Fruit fly (Drosophila melanogaster): ENCODE results near the gene CG42780.

CG42780 gene

dm6 chrX:7334801-7335176, 2.8 kb upstream of the CG42780 start (continued):
- peak; percentile 73 for TF ChIP-seq lmd (GFP tag; IDR thresholded peaks at IDR 0.05)
- no peak for TF ChIP-seq CG14965 (GFP tag; optimal IDR thresholded peaks at IDR 0.05; ENCODE audit: borderline replicate concordance)
- peak; percentile 87 for TF ChIP-seq CG32532 (GFP tag; IDR thresholded peaks at IDR 0.05)
- TF ChIP-seq Hey (tag; optimal IDR thresholded peaks at IDR 0.05), result no peak
- TF ChIP-seq ase (GFP tag; IDR thresholded peaks at IDR 0.05), result no peak
- peak; percentile 77 for TF ChIP-seq CG33557 (GFP tag; optimal IDR thresholded peaks at IDR 0.05)
- TF ChIP-seq ap (GFP tag; IDR thresholded peaks at IDR 0.05), result peak; percentile 46
- peak; percentile 63; the same call in 1 of the 3 replicates for TF ChIP-seq Mrtf (GFP tag; IDR thresholded peaks at IDR 0.05)
- peak; percentile 83 for TF ChIP-seq Meics (GFP tag; optimal IDR thresholded peaks at IDR 0.05)
- no peak for TF ChIP-seq Med (GFP tag)
- 0 out of 2 replicates have a peak, but pooled peaks have one; percentile 24 for TF ChIP-seq seq (GFP tag; IDR thresholded peaks at IDR 0.05)
- TF ChIP-seq TFAM (GFP tag; optimal IDR thresholded peaks at IDR 0.05), result no peak
- peak; percentile 48 for TF ChIP-seq cato (GFP tag; optimal IDR thresholded peaks at IDR 0.05; ENCODE audit: borderline replicate concordance)
- TF ChIP-seq en (GFP tag; optimal IDR thresholded peaks at IDR 0.05), result no peak
- TF ChIP-seq chm (GFP tag; IDR thresholded peaks at IDR 0.05), result peak; percentile 48; the same call in 1 of the 2 replicates
- peak; percentile 75 for TF ChIP-seq tap (tag; optimal IDR thresholded peaks at IDR 0.05)
- TF ChIP-seq Doc2 (GFP tag; IDR thresholded peaks at IDR 0.05), result no peak
- TF ChIP-seq hbn (GFP tag; IDR thresholded peaks at IDR 0.05; ENCODE audit: partially characterized antibody), result no peak
- TF ChIP-seq CG6254 (GFP tag; optimal IDR thresholded peaks at IDR 0.05), result peak; percentile 60
- no peak for TF ChIP-seq Hmx (GFP tag; optimal IDR thresholded peaks at IDR 0.05)
- peak; percentile 41 for TF ChIP-seq CG30020 (tag; optimal IDR thresholded peaks at IDR 0.05)
- peak; percentile 56 for TF ChIP-seq Ada2b (GFP tag; IDR thresholded peaks at IDR 0.05)
- TF ChIP-seq CG13424 (tag; optimal IDR thresholded peaks at IDR 0.05), result peak; percentile 87
- no peak for TF ChIP-seq CG1792 (GFP tag; optimal IDR thresholded peaks at IDR 0.05)
- peak; percentile 44; the same call in 1 of the 3 replicates for TF ChIP-seq CG11560 (tag; IDR thresholded peaks at IDR 0.05)
- no peak for TF ChIP-seq MESR4 (GFP tag; optimal IDR thresholded peaks at IDR 0.05)
- no peak for TF ChIP-seq h (optimal IDR thresholded peaks at IDR 0.05)
- TF ChIP-seq CG12236 (GFP tag; optimal IDR thresholded peaks at IDR 0.05), result no peak
- TF ChIP-seq CG9797 (GFP tag; optimal IDR thresholded peaks at IDR 0.05), result no peak
- peak; percentile 18 for TF ChIP-seq exex (tag; optimal IDR thresholded peaks at IDR 0.05)
- no peak for TF ChIP-seq Mad (GFP tag; optimal IDR thresholded peaks at IDR 0.05)
- TF ChIP-seq Fer2 (tag; optimal IDR thresholded peaks at IDR 0.05), result peak; percentile 42
- peak; percentile 80 for TF ChIP-seq Nf-YC (tag; optimal IDR thresholded peaks at IDR 0.05)
- no peak for TF ChIP-seq Hr39 (optimal IDR thresholded peaks at IDR 0.05)
- no peak for TF ChIP-seq CG2116 (GFP tag; optimal IDR thresholded peaks at IDR 0.05)
- peak; percentile 89 for TF ChIP-seq CG12391 (tag; optimal IDR thresholded peaks at IDR 0.05)
- TF ChIP-seq trh (GFP tag; optimal IDR thresholded peaks at IDR 0.05), result no peak
- TF ChIP-seq CG4404 (GFP tag; IDR thresholded peaks at IDR 0.05), result peak; percentile 39; the same call in 1 of the 2 replicates
- no peak for TF ChIP-seq CG12071 (GFP tag; optimal IDR thresholded peaks at IDR 0.05)
- TF ChIP-seq Ptx1 (GFP tag; IDR thresholded peaks at IDR 0.05), result peak; percentile 86
- TF ChIP-seq tio (GFP tag; optimal IDR thresholded peaks at IDR 0.05), result peak; percentile 58
- TF ChIP-seq Gug (GFP tag; IDR thresholded peaks at IDR 0.05), result peak; percentile 48; the same call in 2 of the 4 replicates
- no peak for TF ChIP-seq Lim3 (GFP tag; IDR thresholded peaks at IDR 0.05)
- peak; percentile 66 for TF ChIP-seq CG2202 (tag; optimal IDR thresholded peaks at IDR 0.05)
- TF ChIP-seq bowl (GFP tag; IDR thresholded peaks at IDR 0.05), result peak; percentile 29; the same call in 1 of the 2 replicates
- TF ChIP-seq Dek (tag; optimal IDR thresholded peaks at IDR 0.05), result peak; percentile 76
- TF ChIP-seq fd96Cb (tag; optimal IDR thresholded peaks at IDR 0.05), result peak; percentile 66
- no peak for TF ChIP-seq amos (GFP tag; IDR thresholded peaks at IDR 0.05; ENCODE audit: partially characterized antibody)
- TF ChIP-seq CG34376 (GFP tag; optimal IDR thresholded peaks at IDR 0.05), result peak; percentile 55
- peak; percentile 5 for TF ChIP-seq tup (GFP tag; optimal IDR thresholded peaks at IDR 0.05)
- TF ChIP-seq pum (GFP tag; optimal IDR thresholded peaks at IDR 0.05), result no peak
- peak; percentile 54 for TF ChIP-seq CG31224 (GFP tag; IDR thresholded peaks at IDR 0.05)
